Worm (Caenorhabditis elegans) whole organism, late embryonic: ENCODE measurements around the gene T10C6.15.

ENCODE experiments used
- C08G9.2 ChIP-seq: sonication (generic microtip); optimal IDR thresholded peaks from 2 replicates; lab custom pipeline; 2016; ENCODE audit warnings: mild to moderate bottlenecking, missing genetic modification characterization, moderate library complexity, missing compliant biosample characterization
- C38D4.7 ChIP-seq: fragments of 200-800 bp; sonication (Bioruptor generic); optimal IDR thresholded peaks from 2 replicates; lab custom pipeline; 2018; ENCODE audit warnings: mild to moderate bottlenecking, missing genetic modification characterization, moderate library complexity, missing compliant biosample characterization
- F13H6.1 ChIP-seq: sonication (generic microtip); optimal IDR thresholded peaks from 2 replicates; lab custom pipeline; 2016; ENCODE audit warnings: missing genetic modification characterization, missing compliant biosample characterization
- K02D7.2 ChIP-seq: sonication (generic microtip); optimal IDR thresholded peaks from 2 replicates; lab custom pipeline; 2017; ENCODE audit warnings: mild to moderate bottlenecking, missing genetic modification characterization, missing compliant biosample characterization
- K09A11.1 ChIP-seq: sonication (generic microtip); optimal IDR thresholded peaks from 2 replicates; lab custom pipeline; 2017; ENCODE audit warnings: antibody characterized with exemption, mild to moderate bottlenecking, missing genetic modification characterization, missing compliant biosample characterization; ENCODE audit not compliant: insufficient read depth
- Y22D7AL.16 ChIP-seq: sonication (generic microtip); optimal IDR thresholded peaks from 2 replicates; lab custom pipeline; 2016; ENCODE audit warnings: missing genetic modification characterization, missing compliant biosample characterization
- ceh-14 ChIP-seq: sonication (generic microtip); optimal IDR thresholded peaks from 2 replicates; lab custom pipeline; 2016; ENCODE audit warnings: missing genotype, missing genetic modification characterization, missing compliant biosample characterization
- ceh-24 ChIP-seq: sonication (generic microtip); optimal IDR thresholded peaks from 2 replicates; lab custom pipeline; 2016; ENCODE audit warnings: mild to moderate bottlenecking, missing genetic modification characterization, missing compliant biosample characterization
- ceh-34 ChIP-seq: sonication (generic microtip); optimal IDR thresholded peaks from 2 replicates; lab custom pipeline; 2016; ENCODE audit warnings: mild to moderate bottlenecking, missing genetic modification characterization, missing compliant biosample characterization
- ceh-45 ChIP-seq: fragments of 200-800 bp; sonication (Bioruptor generic); IDR thresholded peaks from 2 replicates; pipeline ENCODE4 v1.3.6; 2022; ENCODE audit warnings: missing genetic modification reagents, missing genetic modification characterization, missing compliant biosample characterization
- ceh-48 ChIP-seq: sonication (generic microtip); optimal IDR thresholded peaks from 2 replicates; lab custom pipeline; 2016; ENCODE audit warnings: missing genetic modification characterization, inconsistent platforms, missing compliant biosample characterization
- ceh-6 ChIP-seq: fragments of 200-800 bp; sonication (Bioruptor generic); optimal IDR thresholded peaks from 2 replicates; lab custom pipeline; 2018; ENCODE audit warnings: mild to moderate bottlenecking, missing genetic modification characterization, missing compliant biosample characterization
- ceh-9 ChIP-seq: sonication (generic microtip); optimal IDR thresholded peaks from 2 replicates; lab custom pipeline; 2016; ENCODE audit warnings: mild to moderate bottlenecking, missing genetic modification characterization, inconsistent platforms, missing compliant biosample characterization
- elt-4 ChIP-seq: sonication (generic microtip); optimal IDR thresholded peaks from 2 replicates; lab custom pipeline; 2016; ENCODE audit warnings: missing genetic modification characterization, missing compliant biosample characterization
- ets-4 ChIP-seq: sonication (generic microtip); optimal IDR thresholded peaks from 2 replicates; lab custom pipeline; 2016; ENCODE audit warnings: missing genetic modification characterization, missing compliant biosample characterization
- eyg-1 ChIP-seq: sonication (generic microtip); optimal IDR thresholded peaks from 2 replicates; lab custom pipeline; 2016; ENCODE audit warnings: missing genotype, missing genetic modification characterization, missing compliant biosample characterization
- fkh-10 ChIP-seq: fragments of 150-350 bp; optimal IDR thresholded peaks from 2 replicates; lab custom pipeline; 2014; ENCODE audit warnings: missing biosample characterization, missing genetic modification reagents, missing genetic modification characterization
- fkh-6 ChIP-seq: sonication (generic microtip); optimal IDR thresholded peaks from 2 replicates; lab custom pipeline; 2016; ENCODE audit warnings: missing genetic modification characterization, missing compliant biosample characterization
- hlh-13 ChIP-seq: fragments of 200-800 bp; sonication (Bioruptor generic); optimal IDR thresholded peaks from 2 replicates; lab custom pipeline; 2018; ENCODE audit warnings: mild to moderate bottlenecking, missing genetic modification characterization, missing compliant biosample characterization
- hlh-15 ChIP-seq: sonication (generic microtip); optimal IDR thresholded peaks from 2 replicates; lab custom pipeline; 2016; ENCODE audit warnings: missing genetic modification characterization, missing compliant biosample characterization
- hlh-30 ChIP-seq: sonication (generic microtip); optimal IDR thresholded peaks from 2 replicates; lab custom pipeline; 2017; ENCODE audit warnings: antibody characterized with exemption, missing genetic modification characterization, missing compliant biosample characterization; ENCODE audit not compliant: insufficient read depth
- hlh-6 ChIP-seq: sonication (generic microtip); optimal IDR thresholded peaks from 2 replicates; lab custom pipeline; 2016; ENCODE audit warnings: missing genotype, missing genetic modification characterization, missing compliant biosample characterization
- lim-6 ChIP-seq: sonication (generic microtip); optimal IDR thresholded peaks from 2 replicates; lab custom pipeline; 2016; ENCODE audit warnings: missing genetic modification characterization, missing compliant biosample characterization
- odd-2 ChIP-seq: sonication (generic microtip); optimal IDR thresholded peaks from 2 replicates; lab custom pipeline; 2017; ENCODE audit warnings: antibody characterized with exemption, mild to moderate bottlenecking, missing genetic modification characterization, missing compliant biosample characterization
- pag-3 ChIP-seq: sonication (generic microtip); optimal IDR thresholded peaks from 2 replicates; lab custom pipeline; 2016; ENCODE audit warnings: missing compliant biosample characterization, missing genetic modification characterization, borderline replicate concordance
- pax-1 ChIP-seq: fragments of 150-350 bp; optimal IDR thresholded peaks from 2 replicates; lab custom pipeline; 2014; ENCODE audit warnings: missing biosample characterization, missing genetic modification characterization
- pha-2 ChIP-seq: sonication (generic microtip); optimal IDR thresholded peaks from 2 replicates; lab custom pipeline; 2017; ENCODE audit warnings: mild to moderate bottlenecking, missing genetic modification characterization, missing compliant biosample characterization
- pros-1 ChIP-seq: fragments of 150-350 bp; optimal IDR thresholded peaks from 2 replicates; lab custom pipeline; 2014; ENCODE audit warnings: missing biosample characterization, missing genetic modification reagents, missing genetic modification characterization
- ref-2 ChIP-seq: sonication (generic microtip); optimal IDR thresholded peaks from 2 replicates; lab custom pipeline; 2016; ENCODE audit warnings: missing genetic modification characterization, missing compliant biosample characterization
- rnt-1 ChIP-seq: sonication (generic microtip); optimal IDR thresholded peaks from 2 replicates; lab custom pipeline; 2016; ENCODE audit warnings: missing genetic modification characterization, missing compliant biosample characterization
- sdc-2 ChIP-seq: sonication (generic microtip); optimal IDR thresholded peaks from 2 replicates; lab custom pipeline; 2016; ENCODE audit warnings: missing genotype, missing genetic modification characterization, missing compliant biosample characterization
- sox-2 ChIP-seq: fragments of 200-800 bp; sonication (Bioruptor generic); IDR thresholded peaks from 2 replicates; pipeline ENCODE4 v1.3.6; 2022; ENCODE audit warnings: missing genetic modification reagents, missing genetic modification characterization, missing compliant biosample characterization
- tbx-2 ChIP-seq: sonication (generic microtip); optimal IDR thresholded peaks from 2 replicates; lab custom pipeline; 2016; ENCODE audit warnings: missing genetic modification characterization, missing compliant biosample characterization
- tbx-7 ChIP-seq: sonication (generic microtip); optimal IDR thresholded peaks from 2 replicates; lab custom pipeline; 2016; ENCODE audit warnings: missing genotype, missing genetic modification characterization, missing compliant biosample characterization
- unc-55 ChIP-seq: sonication (generic microtip); optimal IDR thresholded peaks from 2 replicates; lab custom pipeline; 2017; ENCODE audit warnings: missing biosample characterization, missing genetic modification reagents, missing genetic modification characterization
- unc-86 ChIP-seq: sonication (generic microtip); optimal IDR thresholded peaks from 2 replicates; lab custom pipeline; 2016; ENCODE audit warnings: missing genetic modification characterization, missing compliant biosample characterization

Gene T10C6.15

ce11 chrV:16036166-16036565 lies 9.6 kb downstream of the T10C6.15 start, which contains the start of gene T10C6.10:
TSS of gene T10C6.10 (plus strand) at chrV:16036413.
- TF ChIP-seq sox-2 (GFP tag; lab: Robert Waterston, UW) (no peak), fkh-10 (no peak), ceh-14 (tag; lab: Kevin White, UChicago) (no peak), ceh-6 (GFP tag; lab: Kevin White, UChicago) (no peak)
- TF ChIP-seq, all 69 proteins: peak for 0

- TF ChIP-seq Y22D7AL.16 (tag; lab: Kevin White, UChicago) (no peak), ceh-6 (GFP tag; lab: Kevin White, UChicago) (no peak), pag-3 (tag; lab: Kevin White, UChicago) (no peak), K09A11.1 (tag; lab: Kevin White, UChicago) (no peak), hlh-13 (GFP tag; lab: Kevin White, UChicago) (no peak), sox-2 (GFP tag; lab: Robert Waterston, UW) (no peak), pros-1 (tag; lab: Kevin White, UChicago) (no peak), tbx-7 (tag; lab: Kevin White, UChicago) (no peak), hlh-6 (no peak), sdc-2 (no peak), ceh-48 (tag; lab: Kevin White, UChicago) (no peak), K02D7.2 (tag; lab: Kevin White, UChicago) (no peak)
These were observed 12.2 kb downstream of the T10C6.15 start for ce11 chrV:16033491-16033890.

- TF ChIP-seq fkh-6 (tag; lab: Kevin White, UChicago) (no peak), hlh-30 (no peak), hlh-13 (GFP tag; lab: Kevin White, UChicago) (no peak), pax-1 (tag; lab: Kevin White, UChicago) (no peak), C38D4.7 (GFP tag; lab: Kevin White, UChicago) (no peak), lim-6 (tag; lab: Kevin White, UChicago) (no peak), ets-4 (tag; lab: Kevin White, UChicago) (no peak), C08G9.2 (tag; lab: Kevin White, UChicago) (no peak)
These were observed 13.0 kb downstream of the T10C6.15 start, which contains the start of gene T10C6.16 for ce11 chrV:16032761-16033160. TSS of gene T10C6.16 (minus strand) at chrV:16033005.

- TF ChIP-seq ceh-9 (no peak), K02D7.2 (tag; lab: Kevin White, UChicago) (no peak), ceh-34 (tag; lab: Kevin White, UChicago) (no peak), unc-86 (no peak), lim-6 (tag; lab: Kevin White, UChicago) (no peak), sdc-2 (no peak), pros-1 (tag; lab: Kevin White, UChicago) (no peak), ref-2 (tag; lab: Kevin White, UChicago) (no peak)
These were observed 14.2 kb downstream of the T10C6.15 start, which contains the start of gene T10C6.7 for ce11 chrV:16031571-16031970. TSS of gene T10C6.7 (minus strand) at chrV:16031713.

ce11 chrV:16029237-16029636 lies 16.5 kb downstream of the T10C6.15 start:
- TF ChIP-seq F13H6.1 (tag; lab: Kevin White, UChicago) (no peak), elt-4 (tag; lab: Kevin White, UChicago) (no peak), ceh-24 (tag; lab: Kevin White, UChicago) (no peak), ets-4 (tag; lab: Kevin White, UChicago) (no peak), eyg-1 (tag; lab: Kevin White, UChicago) (no peak), K02D7.2 (tag; lab: Kevin White, UChicago) (no peak), fkh-6 (tag; lab: Kevin White, UChicago) (no peak), ceh-34 (tag; lab: Kevin White, UChicago) (no peak), odd-2 (tag; lab: Kevin White, UChicago) (no peak), C08G9.2 (tag; lab: Kevin White, UChicago) (no peak), ceh-45 (no peak), tbx-2 (tag; lab: Kevin White, UChicago) (no peak), lim-6 (tag; lab: Kevin White, UChicago) (no peak), unc-55 (GFP tag; lab: Kevin White, UChicago) (no peak), hlh-15 (no peak), pha-2 (tag; lab: Kevin White, UChicago) (no peak), K09A11.1 (tag; lab: Kevin White, UChicago) (no peak), unc-86 (no peak), rnt-1 (tag; lab: Kevin White, UChicago) (no peak)
